Worm (Caenorhabditis elegans): ENCODE measurements around the gene cnc-3.

cnc-3 gene

ce11 chrV:1460069-1460468 is 12.3 kb downstream of the cnc-3 start, which contains the start of gene hacd-1:
Gene hacd-1 (plus strand): TSS chrV:1460369.
- no peak for TF ChIP-seq fkh-10 (GFP tag; optimal IDR thresholded peaks at IDR 0.05)

- peak; percentile 10 for TF ChIP-seq elt-2 (tag; optimal IDR thresholded peaks at IDR 0.05)
- TF ChIP-seq nhr-71 (tag; optimal IDR thresholded peaks at IDR 0.05) = no peak
- TF ChIP-seq mef-2 (tag; optimal IDR thresholded peaks at IDR 0.05) = no peak
- no peak for TF ChIP-seq ama-1 (optimal IDR thresholded peaks at IDR 0.05)
- no peak for TF ChIP-seq aly-2 (tag; optimal IDR thresholded peaks at IDR 0.05)
- TF ChIP-seq zip-4 (GFP tag; optimal IDR thresholded peaks at IDR 0.05) = no peak
- TF ChIP-seq mab-9 (GFP tag; IDR thresholded peaks at IDR 0.05) = no peak
Observed at ce11 chrV:1464543-1465040, 16.8 kb downstream of the cnc-3 start, which contains the start of the genes fpn-1.2 and pqn-54. Gene fpn-1.2 (minus strand): TSS chrV:1464699. Gene pqn-54 (plus strand): TSS chrV:1464990.

- no peak for TF ChIP-seq efl-1 (optimal IDR thresholded peaks at IDR 0.05)
- peak in 1 of 2 experiments; percentile 40 for TF ChIP-seq efl-1 (GFP tag; optimal IDR thresholded peaks at IDR 0.05 in 1 of 2)
- TF ChIP-seq lin-39 (tag; optimal IDR thresholded peaks at IDR 0.05) = no peak
Observed at ce11 chrV:1465932-1466331, 18.1 kb downstream of the cnc-3 start.

ce11 chrV:1466949-1467348 is 19.1 kb downstream of the cnc-3 start:
- TF ChIP-seq nhr-20 (tag; optimal IDR thresholded peaks at IDR 0.05) = peak; percentile 21
- no peak for TF ChIP-seq ceh-88 (GFP tag; IDR thresholded peaks at IDR 0.05)
- no peak for TF ChIP-seq aly-2 (tag; optimal IDR thresholded peaks at IDR 0.05)
- peak; percentile 11 to 62 for TF ChIP-seq lin-35 (GFP tag; optimal IDR thresholded peaks at IDR 0.05)
- peak; percentile 10 for TF ChIP-seq C16A3.4 (tag; optimal IDR thresholded peaks at IDR 0.05)
- no peak for TF ChIP-seq blmp-1 (tag; optimal IDR thresholded peaks at IDR 0.05)
- peak in 1 of 2 experiments; percentile 11 for TF ChIP-seq mdl-1 (tag; optimal IDR thresholded peaks at IDR 0.05)
- TF ChIP-seq pag-3 (tag; optimal IDR thresholded peaks at IDR 0.05; ENCODE audit: borderline replicate concordance, insufficient read depth) = no peak
- peak; percentile 8 for TF ChIP-seq nhr-47 (tag; optimal IDR thresholded peaks at IDR 0.05)
- peak in 2 of 3 experiments; percentile 6 to 15 for TF ChIP-seq ceh-82 (tag; optimal IDR thresholded peaks at IDR 0.05)
- no peak for TF ChIP-seq swsn-7 (tag; optimal IDR thresholded peaks at IDR 0.05)
- TF ChIP-seq fkh-4 (tag; optimal IDR thresholded peaks at IDR 0.05; ENCODE audit: borderline replicate concordance) = no peak
- TF ChIP-seq dpl-1 (GFP tag; optimal IDR thresholded peaks at IDR 0.05) = peak in 1 of 3 experiments; percentile 30
- no peak for TF ChIP-seq unc-130 (tag; optimal IDR thresholded peaks at IDR 0.05)
- TF ChIP-seq nhr-85 (tag) = no peak
- peak in 1 of 2 experiments; percentile 3 for TF ChIP-seq lsy-2 (tag; optimal IDR thresholded peaks at IDR 0.05)
- peak; percentile 8 to 17 for TF ChIP-seq efl-1 (optimal IDR thresholded peaks at IDR 0.05)
- TF ChIP-seq efl-1 (GFP tag; optimal IDR thresholded peaks at IDR 0.05 in 1 of 2) = peak in 1 of 2 experiments; percentile 71
- TF ChIP-seq nhr-237 (tag; optimal IDR thresholded peaks at IDR 0.05) = no peak
- peak; percentile 43 for TF ChIP-seq nhr-71 (tag; optimal IDR thresholded peaks at IDR 0.05)
- TF ChIP-seq snu-23 (GFP tag; optimal IDR thresholded peaks at IDR 0.05) = peak; percentile 26
- no peak for TF ChIP-seq unc-62 (GFP tag; optimal IDR thresholded peaks at IDR 0.05)
- peak; percentile 55 for TF ChIP-seq fkh-8 (tag; optimal IDR thresholded peaks at IDR 0.05)
- no peak for TF ChIP-seq aha-1 (tag; optimal IDR thresholded peaks at IDR 0.05)

ce11 chrV:1467444-1467843 is 19.6 kb downstream of the cnc-3 start, which contains the start of gene gid-8:
Gene gid-8 (plus strand): TSS chrV:1467744.
- TF ChIP-seq Y116A8C.19 (tag; optimal IDR thresholded peaks at IDR 0.05; ENCODE audit: borderline replicate concordance) = no peak
- no peak for TF ChIP-seq C16A3.4 (tag; optimal IDR thresholded peaks at IDR 0.05)
- TF ChIP-seq sox-4 (tag; optimal IDR thresholded peaks at IDR 0.05) = no peak
- TF ChIP-seq ztf-4 (tag; optimal IDR thresholded peaks at IDR 0.05) = no peak
- TF ChIP-seq hpl-2 (GFP tag; optimal IDR thresholded peaks at IDR 0.05) = no peak
- no peak for TF ChIP-seq unc-30 (tag; optimal IDR thresholded peaks at IDR 0.05)
- TF ChIP-seq egl-27 (tag; optimal IDR thresholded peaks at IDR 0.05) = no peak
- no peak for TF ChIP-seq nhr-90 (tag; optimal IDR thresholded peaks at IDR 0.05; ENCODE audit: poor library complexity)
- TF ChIP-seq nhr-28 (tag; optimal IDR thresholded peaks at IDR 0.05) = no peak
- no peak for TF ChIP-seq egl-13 (tag; optimal IDR thresholded peaks at IDR 0.05)
- TF ChIP-seq tlp-1 (tag; optimal IDR thresholded peaks at IDR 0.05) = no peak
- no peak for TF ChIP-seq sptf-1 (tag; optimal IDR thresholded peaks at IDR 0.05)
- TF ChIP-seq nhr-84 (tag; optimal IDR thresholded peaks at IDR 0.05) = no peak
- TF ChIP-seq aha-1 (tag; optimal IDR thresholded peaks at IDR 0.05) = no peak

All from whole organism, L1 larva.